Worm (Caenorhabditis elegans) whole organism, mixed stage, embryonic: Measurements from ENCODE around the gene B0507.8.

Source experiments
- M03D4.4 ChIP-seq: sonication (generic microtip); optimal IDR thresholded peaks from 2 replicates; lab custom pipeline; 2017; ENCODE audit warnings: mild to moderate bottlenecking, missing genetic modification characterization, missing compliant biosample characterization
- bed-3 ChIP-seq: fragments of 200-800 bp; sonication (Bioruptor generic); optimal IDR thresholded peaks from 3 replicates; lab custom pipeline; 2018; ENCODE audit warnings: mild to moderate bottlenecking, missing genetic modification characterization, moderate library complexity, missing compliant biosample characterization
- blmp-1 ChIP-seq: fragments of 150-350 bp; optimal IDR thresholded peaks from 2 replicates; lab custom pipeline; 2014; ENCODE audit warnings: missing biosample characterization, missing genetic modification characterization
- ceh-39 ChIP-seq: fragments of 150-350 bp; optimal IDR thresholded peaks from 2 replicates; lab custom pipeline; 2014; ENCODE audit warnings: missing biosample characterization, missing genetic modification characterization
- ceh-43 ChIP-seq: fragments of 200-800 bp; sonication (Bioruptor generic); optimal IDR thresholded peaks from 2 replicates; lab custom pipeline; 2018; ENCODE audit warnings: mild to moderate bottlenecking, missing genetic modification characterization, moderate library complexity, missing compliant biosample characterization
- ceh-83 ChIP-seq: fragments of 200-800 bp; sonication (Bioruptor generic); optimal IDR thresholded peaks from 2 replicates; lab custom pipeline; 2018; ENCODE audit warnings: mild to moderate bottlenecking, missing genetic modification characterization, missing compliant biosample characterization
- ces-1 ChIP-seq: fragments of 150-350 bp; optimal IDR thresholded peaks from 2 replicates; lab custom pipeline; 2014; ENCODE audit warnings: missing biosample characterization, missing genetic modification reagents, missing genetic modification characterization
- cnd-1 ChIP-seq: fragments of 200-800 bp; sonication (Bioruptor generic); optimal IDR thresholded peaks from 2 replicates; lab custom pipeline; 2018; ENCODE audit warnings: mild to moderate bottlenecking, missing genetic modification characterization, missing compliant biosample characterization
- drap-1 ChIP-seq: fragments of 200-800 bp; sonication (Bioruptor generic); optimal IDR thresholded peaks from 3 replicates; lab custom pipeline; 2018; ENCODE audit warnings: mild to moderate bottlenecking, missing genetic modification characterization, missing compliant biosample characterization
- elt-1 ChIP-seq: sonication (generic microtip); optimal IDR thresholded peaks from 2 replicates; lab custom pipeline; 2017; ENCODE audit warnings: missing genetic modification characterization, mild to moderate bottlenecking, missing compliant biosample characterization, antibody characterized with exemption, moderate library complexity, borderline replicate concordance; ENCODE audit not compliant: insufficient read depth
- elt-3 ChIP-seq: fragments of 150-350 bp; optimal IDR thresholded peaks from 2 replicates; lab custom pipeline; 2014; ENCODE audit warnings: missing biosample characterization, missing genetic modification characterization
- flh-1 ChIP-seq: fragments of 200-800 bp; sonication (Bioruptor generic); optimal IDR thresholded peaks from 2 replicates; lab custom pipeline; 2018; ENCODE audit warnings: mild to moderate bottlenecking, missing genetic modification characterization, moderate library complexity, missing compliant biosample characterization
- ham-2 ChIP-seq: fragments of 200-800 bp; sonication (Bioruptor generic); optimal IDR thresholded peaks from 2 replicates; lab custom pipeline; 2018; ENCODE audit warnings: mild to moderate bottlenecking, missing genetic modification characterization, missing compliant biosample characterization
- hlh-1 ChIP-seq: fragments of 150-350 bp; optimal IDR thresholded peaks from 2 replicates; lab custom pipeline; 2014; ENCODE audit warnings: missing biosample characterization, missing genetic modification reagents, missing genetic modification characterization
- lin-13 ChIP-seq: fragments of 150-350 bp; optimal IDR thresholded peaks from 2 replicates; lab custom pipeline; 2014; ENCODE audit warnings: missing biosample characterization, missing genetic modification characterization
- lin-32 ChIP-seq: fragments of 200-800 bp; sonication (Bioruptor generic); optimal IDR thresholded peaks from 2 replicates; lab custom pipeline; 2018; ENCODE audit warnings: mild to moderate bottlenecking, missing genetic modification characterization, missing compliant biosample characterization
- lsy-2 ChIP-seq: fragments of 150-350 bp; optimal IDR thresholded peaks from 2 replicates; lab custom pipeline; 2014; ENCODE audit warnings: missing biosample characterization, missing genetic modification characterization
- mab-5 ChIP-seq: fragments of 150-350 bp; optimal IDR thresholded peaks from 2 replicates; lab custom pipeline; 2014; ENCODE audit warnings: missing biosample characterization, missing genetic modification characterization
- mep-1 ChIP-seq: fragments of 150-350 bp; optimal IDR thresholded peaks from 2 replicates; lab custom pipeline; 2017; ENCODE audit warnings: missing biosample characterization, missing genetic modification reagents, missing genetic modification characterization, inconsistent platforms
- mls-2 ChIP-seq: sonication (generic microtip); optimal IDR thresholded peaks from 2 replicates; lab custom pipeline; 2016; ENCODE audit warnings: mild to moderate bottlenecking, missing genetic modification characterization, moderate library complexity, missing compliant biosample characterization
- nhr-12 ChIP-seq: fragments of 150-350 bp; optimal IDR thresholded peaks from 2 replicates; lab custom pipeline; 2014; ENCODE audit warnings: missing biosample characterization, missing genetic modification characterization
- nhr-2 ChIP-seq: fragments of 150-350 bp; optimal IDR thresholded peaks from 2 replicates; lab custom pipeline; 2014; ENCODE audit warnings: missing biosample characterization, missing genetic modification characterization
- nhr-237 ChIP-seq: fragments of 150-350 bp; optimal IDR thresholded peaks from 2 replicates; lab custom pipeline; 2014; ENCODE audit warnings: missing biosample characterization, missing genetic modification characterization
- nhr-28 ChIP-seq: fragments of 150-350 bp; optimal IDR thresholded peaks from 2 replicates; lab custom pipeline; 2014; ENCODE audit warnings: missing biosample characterization, missing genetic modification characterization
- nhr-76 ChIP-seq: sonication (generic microtip); optimal IDR thresholded peaks from 2 replicates; lab custom pipeline; 2017; ENCODE audit warnings: missing biosample characterization, missing genetic modification characterization
- pha-4 ChIP-seq: fragments of 150-350 bp; optimal IDR thresholded peaks from 2 replicates; lab custom pipeline; 2018; ENCODE audit warnings: missing biosample characterization, missing genetic modification reagents, missing genetic modification characterization
- sem-2 ChIP-seq: fragments of 200-800 bp; sonication (Bioruptor generic); optimal IDR thresholded peaks from 2 replicates; lab custom pipeline; 2018; ENCODE audit warnings: mild to moderate bottlenecking, missing genetic modification characterization, missing compliant biosample characterization
- snpc-4 ChIP-seq: fragments of 150-350 bp; optimal IDR thresholded peaks from 2 replicates; lab custom pipeline; 2014; ENCODE audit warnings: missing biosample characterization, missing genetic modification characterization
- sptf-1 ChIP-seq: sonication (generic microtip); optimal IDR thresholded peaks from 2 replicates; lab custom pipeline; 2017; ENCODE audit warnings: mild to moderate bottlenecking, missing genetic modification characterization, moderate library complexity, missing compliant biosample characterization
- tbx-8 ChIP-seq: fragments of 200-800 bp; sonication (Bioruptor generic); optimal IDR thresholded peaks from 2 replicates; lab custom pipeline; 2018; ENCODE audit warnings: mild to moderate bottlenecking, missing genetic modification characterization, moderate library complexity, missing compliant biosample characterization
- unc-120 ChIP-seq: sonication (generic microtip); optimal IDR thresholded peaks from 2 replicates; lab custom pipeline; 2017; ENCODE audit warnings: missing genetic modification characterization, missing compliant biosample characterization; ENCODE audit not compliant: poor library complexity, severe bottlenecking
- unc-39 ChIP-seq: fragments of 150-350 bp; optimal IDR thresholded peaks from 2 replicates; lab custom pipeline; 2014; ENCODE audit warnings: missing biosample characterization, missing genetic modification characterization
- unc-62 ChIP-seq: fragments of 150-350 bp; optimal IDR thresholded peaks from 2 replicates; lab custom pipeline; 2014; ENCODE audit warnings: missing biosample characterization, missing genetic modification reagents, missing genetic modification characterization
- zip-8 ChIP-seq: fragments of 150-350 bp; optimal IDR thresholded peaks from 2 replicates; lab custom pipeline; 2014; ENCODE audit warnings: missing biosample characterization, missing genetic modification characterization
- ztf-11 ChIP-seq: fragments of 150-350 bp; optimal IDR thresholded peaks from 2 replicates; lab custom pipeline; 2014; ENCODE audit warnings: missing biosample characterization, missing genetic modification characterization

B0507.8 gene

ce11 chrV:8785526-8785925, 22.8 kb upstream of the B0507.8 start:
- no peak for TF ChIP-seq ces-1
- no peak for TF ChIP-seq nhr-237 (tag; lab: Kevin White, UChicago)
- peak; percentile 6 for TF ChIP-seq lsy-2
- TF ChIP-seq lin-13 (tag; lab: Kevin White, UChicago) = peak; percentile 11
- no peak for TF ChIP-seq bed-3
- TF ChIP-seq drap-1 (GFP tag; lab: Kevin White, UChicago) = peak; percentile 64
- TF ChIP-seq sem-2 (GFP tag; lab: Kevin White, UChicago) = no peak
- no peak for TF ChIP-seq nhr-76
- TF ChIP-seq flh-1 (GFP tag; lab: Kevin White, UChicago) = no peak
- TF ChIP-seq nhr-12 (tag; lab: Kevin White, UChicago) = no peak
- peak; percentile 77 for TF ChIP-seq sptf-1
- peak; percentile 73 for TF ChIP-seq M03D4.4 (tag; lab: Kevin White, UChicago)
- TF ChIP-seq nhr-28 (tag; lab: Kevin White, UChicago) = no peak
- TF ChIP-seq lin-32 (GFP tag; lab: Kevin White, UChicago) = no peak
- no peak for TF ChIP-seq elt-3 (tag; lab: Kevin White, UChicago)
- TF ChIP-seq hlh-1 (tag; lab: Kevin White, UChicago) = peak; percentile 24
- no peak for TF ChIP-seq zip-8 (tag; lab: Kevin White, UChicago)
- no peak for TF ChIP-seq nhr-2
- TF ChIP-seq mls-2 (tag; lab: Kevin White, UChicago) = peak; percentile 46
- no peak for TF ChIP-seq unc-39 (tag; lab: Kevin White, UChicago)
- peak; percentile 70 for TF ChIP-seq unc-62
- no peak for TF ChIP-seq snpc-4 (tag; lab: Kevin White, UChicago)
- peak; percentile 86 for TF ChIP-seq cnd-1 (tag; lab: Kevin White, UChicago)
- TF ChIP-seq unc-120 = peak; percentile 63
- peak; percentile 66 for TF ChIP-seq pha-4 (tag; lab: Kevin White, UChicago)
- peak; percentile 96 for TF ChIP-seq ham-2 (GFP tag; lab: Kevin White, UChicago)
- TF ChIP-seq elt-1 = no peak
- TF ChIP-seq ceh-83 (GFP tag; lab: Kevin White, UChicago) = peak; percentile 27
- TF ChIP-seq ceh-39 = peak; percentile 8
- no peak for TF ChIP-seq blmp-1 (tag; lab: Kevin White, UChicago)
- no peak for TF ChIP-seq ceh-43 (GFP tag; lab: Kevin White, UChicago)
- peak; percentile 23 for TF ChIP-seq mep-1 (tag; lab: Kevin White, UChicago)
- TF ChIP-seq tbx-8 = peak; percentile 55
- peak; percentile 91 for TF ChIP-seq ztf-11 (tag; lab: Kevin White, UChicago)
- no peak for TF ChIP-seq mab-5 (tag; lab: Kevin White, UChicago)

DNA sequence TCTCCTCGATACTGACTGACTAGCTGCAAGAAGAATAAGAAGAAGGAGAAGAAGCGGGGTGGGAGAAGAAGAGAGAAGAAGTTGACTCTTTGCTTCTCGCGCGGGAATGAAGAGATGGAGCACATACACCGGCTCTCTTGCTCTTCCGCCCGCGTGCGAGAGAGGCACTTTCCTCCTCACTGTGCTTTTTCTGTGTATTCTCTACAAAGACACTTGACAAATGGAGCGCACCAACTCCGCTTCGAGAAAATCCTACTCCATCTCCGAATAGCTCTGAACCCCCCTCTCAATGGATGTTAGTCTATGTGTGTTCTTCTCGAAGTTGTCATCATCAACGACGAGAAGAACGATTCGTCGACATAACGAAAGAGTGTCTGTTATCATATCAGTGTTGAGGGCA, 21.7 kb upstream of the B0507.8 start:
- peak; percentile 48 for TF ChIP-seq pha-4 (tag; lab: Kevin White, UChicago)
- TF ChIP-seq unc-120 = no peak
- TF ChIP-seq mep-1 (tag; lab: Kevin White, UChicago) = peak; percentile 28
- TF ChIP-seq hlh-1 (tag; lab: Kevin White, UChicago) = peak; percentile 31
- TF ChIP-seq nhr-2 = no peak
- no peak for TF ChIP-seq unc-39 (tag; lab: Kevin White, UChicago)
- TF ChIP-seq, all 35 proteins: peak for 3

ce11 chrV:8782112-8782511, 19.4 kb upstream of the B0507.8 start:
- TF ChIP-seq sptf-1 (peak; percentile 33), M03D4.4 (tag; lab: Kevin White, UChicago) (no peak), elt-1 (no peak)
- TF ChIP-seq, all 35 proteins: peak for 1

DNA sequence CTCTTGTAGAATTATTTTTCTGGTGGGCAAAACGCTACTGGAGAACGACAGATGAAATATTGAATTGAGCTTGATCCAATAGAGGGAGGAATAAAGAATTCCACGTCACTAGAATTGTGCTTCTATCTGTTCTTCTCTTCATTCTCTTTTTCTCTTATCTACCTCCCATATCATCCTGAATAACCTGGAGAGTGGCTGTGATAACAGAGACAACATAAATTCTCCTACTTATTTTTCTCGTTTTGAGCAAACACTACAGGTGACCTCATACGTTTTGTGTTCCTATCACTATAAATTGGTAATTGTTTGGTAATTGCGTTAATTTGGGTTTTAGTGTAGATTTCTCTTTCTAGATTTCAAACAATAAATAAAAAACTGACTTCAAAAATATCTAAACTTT, 18.4 kb upstream of the B0507.8 start:
- no peak for TF ChIP-seq ceh-83 (GFP tag; lab: Kevin White, UChicago)
- TF ChIP-seq lin-32 (GFP tag; lab: Kevin White, UChicago) = no peak
- TF ChIP-seq pha-4 (tag; lab: Kevin White, UChicago) = no peak
- no peak for TF ChIP-seq ham-2 (GFP tag; lab: Kevin White, UChicago)
- no peak for TF ChIP-seq bed-3
- no peak for TF ChIP-seq drap-1 (GFP tag; lab: Kevin White, UChicago)
- no peak for TF ChIP-seq unc-39 (tag; lab: Kevin White, UChicago)
- TF ChIP-seq tbx-8 = no peak
- TF ChIP-seq sptf-1 = no peak
- no peak for TF ChIP-seq M03D4.4 (tag; lab: Kevin White, UChicago)
